Worm (Caenorhabditis elegans) whole organism, mixed stage, embryonic: ENCODE measurements around the gene K08D8.3.

ENCODE experiments used
- M03D4.4 ChIP-seq: sonication (generic microtip); optimal IDR thresholded peaks from 2 replicates; lab custom pipeline; 2017; ENCODE audit warnings: mild to moderate bottlenecking, missing genetic modification characterization, missing compliant biosample characterization
- bed-3 ChIP-seq: fragments of 200-800 bp; sonication (Bioruptor generic); optimal IDR thresholded peaks from 3 replicates; lab custom pipeline; 2018; ENCODE audit warnings: mild to moderate bottlenecking, missing genetic modification characterization, moderate library complexity, missing compliant biosample characterization
- blmp-1 ChIP-seq: fragments of 150-350 bp; optimal IDR thresholded peaks from 2 replicates; lab custom pipeline; 2014; ENCODE audit warnings: missing biosample characterization, missing genetic modification characterization
- ceh-39 ChIP-seq: fragments of 150-350 bp; optimal IDR thresholded peaks from 2 replicates; lab custom pipeline; 2014; ENCODE audit warnings: missing biosample characterization, missing genetic modification characterization
- ceh-43 ChIP-seq: fragments of 200-800 bp; sonication (Bioruptor generic); optimal IDR thresholded peaks from 2 replicates; lab custom pipeline; 2018; ENCODE audit warnings: mild to moderate bottlenecking, missing genetic modification characterization, moderate library complexity, missing compliant biosample characterization
- ceh-83 ChIP-seq: fragments of 200-800 bp; sonication (Bioruptor generic); optimal IDR thresholded peaks from 2 replicates; lab custom pipeline; 2018; ENCODE audit warnings: mild to moderate bottlenecking, missing genetic modification characterization, missing compliant biosample characterization
- ces-1 ChIP-seq: fragments of 150-350 bp; optimal IDR thresholded peaks from 2 replicates; lab custom pipeline; 2014; ENCODE audit warnings: missing biosample characterization, missing genetic modification reagents, missing genetic modification characterization
- cnd-1 ChIP-seq: fragments of 200-800 bp; sonication (Bioruptor generic); optimal IDR thresholded peaks from 2 replicates; lab custom pipeline; 2018; ENCODE audit warnings: mild to moderate bottlenecking, missing genetic modification characterization, missing compliant biosample characterization
- drap-1 ChIP-seq: fragments of 200-800 bp; sonication (Bioruptor generic); optimal IDR thresholded peaks from 3 replicates; lab custom pipeline; 2018; ENCODE audit warnings: mild to moderate bottlenecking, missing genetic modification characterization, missing compliant biosample characterization
- elt-1 ChIP-seq: sonication (generic microtip); optimal IDR thresholded peaks from 2 replicates; lab custom pipeline; 2017; ENCODE audit warnings: missing genetic modification characterization, mild to moderate bottlenecking, missing compliant biosample characterization, antibody characterized with exemption, moderate library complexity, borderline replicate concordance; ENCODE audit not compliant: insufficient read depth
- elt-3 ChIP-seq: fragments of 150-350 bp; optimal IDR thresholded peaks from 2 replicates; lab custom pipeline; 2014; ENCODE audit warnings: missing biosample characterization, missing genetic modification characterization
- flh-1 ChIP-seq: fragments of 200-800 bp; sonication (Bioruptor generic); optimal IDR thresholded peaks from 2 replicates; lab custom pipeline; 2018; ENCODE audit warnings: mild to moderate bottlenecking, missing genetic modification characterization, moderate library complexity, missing compliant biosample characterization
- ham-2 ChIP-seq: fragments of 200-800 bp; sonication (Bioruptor generic); optimal IDR thresholded peaks from 2 replicates; lab custom pipeline; 2018; ENCODE audit warnings: mild to moderate bottlenecking, missing genetic modification characterization, missing compliant biosample characterization
- hlh-1 ChIP-seq: fragments of 150-350 bp; optimal IDR thresholded peaks from 2 replicates; lab custom pipeline; 2014; ENCODE audit warnings: missing biosample characterization, missing genetic modification reagents, missing genetic modification characterization
- lin-13 ChIP-seq: fragments of 150-350 bp; optimal IDR thresholded peaks from 2 replicates; lab custom pipeline; 2014; ENCODE audit warnings: missing biosample characterization, missing genetic modification characterization
- lsy-2 ChIP-seq: fragments of 150-350 bp; optimal IDR thresholded peaks from 2 replicates; lab custom pipeline; 2014; ENCODE audit warnings: missing biosample characterization, missing genetic modification characterization
- mab-5 ChIP-seq: fragments of 150-350 bp; optimal IDR thresholded peaks from 2 replicates; lab custom pipeline; 2014; ENCODE audit warnings: missing biosample characterization, missing genetic modification characterization
- mep-1 ChIP-seq: fragments of 150-350 bp; optimal IDR thresholded peaks from 2 replicates; lab custom pipeline; 2017; ENCODE audit warnings: missing biosample characterization, missing genetic modification reagents, missing genetic modification characterization, inconsistent platforms
- mls-2 ChIP-seq: sonication (generic microtip); optimal IDR thresholded peaks from 2 replicates; lab custom pipeline; 2016; ENCODE audit warnings: mild to moderate bottlenecking, missing genetic modification characterization, moderate library complexity, missing compliant biosample characterization
- nhr-12 ChIP-seq: fragments of 150-350 bp; optimal IDR thresholded peaks from 2 replicates; lab custom pipeline; 2014; ENCODE audit warnings: missing biosample characterization, missing genetic modification characterization
- nhr-2 ChIP-seq: fragments of 150-350 bp; optimal IDR thresholded peaks from 2 replicates; lab custom pipeline; 2014; ENCODE audit warnings: missing biosample characterization, missing genetic modification characterization
- nhr-237 ChIP-seq: fragments of 150-350 bp; optimal IDR thresholded peaks from 2 replicates; lab custom pipeline; 2014; ENCODE audit warnings: missing biosample characterization, missing genetic modification characterization
- nhr-28 ChIP-seq: fragments of 150-350 bp; optimal IDR thresholded peaks from 2 replicates; lab custom pipeline; 2014; ENCODE audit warnings: missing biosample characterization, missing genetic modification characterization
- nhr-76 ChIP-seq: sonication (generic microtip); optimal IDR thresholded peaks from 2 replicates; lab custom pipeline; 2017; ENCODE audit warnings: missing biosample characterization, missing genetic modification characterization
- pha-4 ChIP-seq: fragments of 150-350 bp; optimal IDR thresholded peaks from 2 replicates; lab custom pipeline; 2018; ENCODE audit warnings: missing biosample characterization, missing genetic modification reagents, missing genetic modification characterization
- snpc-4 ChIP-seq: fragments of 150-350 bp; optimal IDR thresholded peaks from 2 replicates; lab custom pipeline; 2014; ENCODE audit warnings: missing biosample characterization, missing genetic modification characterization
- sptf-1 ChIP-seq: sonication (generic microtip); optimal IDR thresholded peaks from 2 replicates; lab custom pipeline; 2017; ENCODE audit warnings: mild to moderate bottlenecking, missing genetic modification characterization, moderate library complexity, missing compliant biosample characterization
- tbx-8 ChIP-seq: fragments of 200-800 bp; sonication (Bioruptor generic); optimal IDR thresholded peaks from 2 replicates; lab custom pipeline; 2018; ENCODE audit warnings: mild to moderate bottlenecking, missing genetic modification characterization, moderate library complexity, missing compliant biosample characterization
- unc-120 ChIP-seq: sonication (generic microtip); optimal IDR thresholded peaks from 2 replicates; lab custom pipeline; 2017; ENCODE audit warnings: missing genetic modification characterization, missing compliant biosample characterization; ENCODE audit not compliant: poor library complexity, severe bottlenecking
- unc-62 ChIP-seq: fragments of 150-350 bp; optimal IDR thresholded peaks from 2 replicates; lab custom pipeline; 2014; ENCODE audit warnings: missing biosample characterization, missing genetic modification reagents, missing genetic modification characterization
- zip-8 ChIP-seq: fragments of 150-350 bp; optimal IDR thresholded peaks from 2 replicates; lab custom pipeline; 2014; ENCODE audit warnings: missing biosample characterization, missing genetic modification characterization
- ztf-11 ChIP-seq: fragments of 150-350 bp; optimal IDR thresholded peaks from 2 replicates; lab custom pipeline; 2014; ENCODE audit warnings: missing biosample characterization, missing genetic modification characterization

Gene K08D8.3

DNA sequence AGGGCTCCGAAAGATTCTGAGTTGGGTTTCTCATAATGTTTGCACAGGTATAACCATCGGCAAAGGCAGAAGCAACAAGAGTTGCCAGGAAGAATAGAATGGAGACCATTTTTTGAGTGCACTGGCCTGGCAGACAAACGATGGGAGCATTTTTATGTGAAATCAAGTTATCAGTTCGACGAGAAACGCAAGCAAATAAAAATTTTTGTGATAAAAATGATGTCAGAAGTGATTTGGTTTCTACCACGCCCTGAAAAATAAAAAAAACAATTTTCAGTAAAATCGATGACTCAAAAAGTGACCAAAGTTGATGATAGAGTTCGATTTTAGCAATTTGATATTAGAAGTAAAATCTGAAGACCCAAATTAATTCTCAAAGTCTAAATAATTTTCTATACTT lies 3.4 kb upstream of the K08D8.3 start, which contains the start of gene K08D8.4:
K08D8.4 (minus strand) TSS at position 128 of the 400 bp plus-strand sequence.
- TF ChIP-seq elt-3 (tag; lab: Kevin White, UChicago) (no peak), drap-1 (GFP tag; lab: Kevin White, UChicago) (no peak), zip-8 (tag; lab: Kevin White, UChicago) (no peak), sptf-1 (no peak), elt-1 (tag; lab: Kevin White, UChicago) (no peak), ceh-43 (GFP tag; lab: Kevin White, UChicago) (no peak), mab-5 (tag; lab: Kevin White, UChicago) (no peak)
- TF ChIP-seq, all 35 proteins: peak for 0

DNA sequence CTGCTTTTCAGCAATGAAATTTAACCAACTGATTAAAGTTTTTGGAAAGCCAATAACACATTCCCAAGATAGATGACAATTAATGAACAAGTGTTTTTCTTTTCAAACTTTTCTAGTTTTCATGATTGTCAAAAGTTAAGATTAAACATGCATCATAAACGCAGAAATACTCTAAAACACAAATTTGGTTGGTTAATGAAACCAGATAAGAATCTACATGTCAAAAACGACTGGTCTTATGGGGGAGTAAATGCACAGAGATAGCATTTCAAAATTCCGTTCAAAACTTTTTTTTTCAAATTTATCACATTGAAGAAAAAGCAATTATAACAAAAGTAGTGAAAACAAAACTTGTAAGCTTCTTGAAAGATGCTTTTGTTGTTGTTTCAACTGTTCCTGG lies 2.8 kb downstream of the K08D8.3 start:
- no peak for TF ChIP-seq unc-62 (GFP tag; lab: Kevin White, UChicago)
- TF ChIP-seq ceh-43 (GFP tag; lab: Kevin White, UChicago): no peak
- TF ChIP-seq unc-120 (tag; lab: Kevin White, UChicago): no peak
- no peak for TF ChIP-seq nhr-76 (tag; lab: Kevin White, UChicago)
- no peak for TF ChIP-seq flh-1
- TF ChIP-seq elt-3 (tag; lab: Kevin White, UChicago): no peak
- TF ChIP-seq M03D4.4 (tag; lab: Kevin White, UChicago): no peak
- TF ChIP-seq ceh-39 (tag; lab: Kevin White, UChicago): no peak
- no peak for TF ChIP-seq lin-13 (tag; lab: Kevin White, UChicago)
- TF ChIP-seq blmp-1 (tag; lab: Kevin White, UChicago): no peak
- no peak for TF ChIP-seq snpc-4 (tag; lab: Kevin White, UChicago)
- TF ChIP-seq pha-4 (tag; lab: Kevin White, UChicago): no peak
- TF ChIP-seq mep-1 (tag; lab: Kevin White, UChicago): no peak
- no peak for TF ChIP-seq nhr-12 (tag; lab: Kevin White, UChicago)
- no peak for TF ChIP-seq lsy-2 (tag; lab: Kevin White, UChicago)
- TF ChIP-seq hlh-1 (tag; lab: Kevin White, UChicago): no peak
- no peak for TF ChIP-seq nhr-2 (tag; lab: Kevin White, UChicago)
- TF ChIP-seq sptf-1: no peak

DNA sequence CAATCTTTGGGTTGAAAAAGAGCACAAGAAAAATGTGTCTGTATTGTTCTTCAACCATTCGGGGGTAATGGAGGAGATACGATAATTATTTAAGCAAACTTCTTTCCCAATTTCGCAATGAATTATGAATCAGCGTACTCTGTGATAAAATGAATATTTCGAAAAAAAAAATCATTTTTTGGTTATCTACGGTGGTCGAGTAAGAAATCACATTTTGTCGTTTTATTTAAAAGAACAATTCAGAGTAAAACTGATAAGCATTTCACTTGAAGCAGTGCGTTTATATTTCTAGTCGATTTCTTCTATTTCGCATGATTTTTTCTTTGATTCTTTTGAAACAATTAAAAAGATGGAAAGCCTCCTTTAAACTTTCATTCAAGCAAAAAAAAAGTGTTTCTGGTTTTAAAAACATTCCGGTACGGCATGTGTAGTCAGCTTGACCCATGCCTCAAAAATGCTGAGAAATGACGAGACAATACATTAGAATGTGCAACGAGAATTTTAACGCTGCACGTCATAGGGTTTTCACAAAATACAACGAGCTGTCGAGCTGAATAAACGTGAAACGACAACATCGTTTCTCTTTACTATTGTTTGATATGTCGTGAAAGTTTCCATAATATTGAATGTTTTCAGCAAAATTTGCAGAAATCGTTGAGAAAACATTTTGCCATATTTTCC lies 3.9 kb downstream of the K08D8.3 start, which contains the start of gene K08D8.2:
K08D8.2 (plus strand) TSS at position 631 of the 681 bp plus-strand sequence.
- no peak for TF ChIP-seq nhr-2 (tag; lab: Kevin White, UChicago)

DNA sequence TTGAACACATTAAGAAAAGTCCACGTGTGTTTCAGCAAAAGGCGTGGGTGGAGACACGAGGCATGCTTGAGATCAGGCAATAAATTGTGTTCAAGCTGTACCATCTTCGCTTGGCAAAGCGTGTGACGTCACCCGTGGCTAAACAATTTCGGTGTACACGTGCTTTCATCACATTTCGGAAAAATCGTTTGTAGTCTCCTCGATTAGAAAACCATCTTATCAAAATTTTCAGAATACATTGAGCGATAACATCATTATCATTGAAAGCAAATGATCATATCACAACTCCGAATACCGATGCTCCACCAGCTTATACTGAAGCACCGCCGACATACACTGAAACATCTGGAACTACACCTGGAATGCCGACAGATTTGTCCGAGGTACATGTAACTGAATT lies 4.9 kb downstream of the K08D8.3 start:
- TF ChIP-seq ztf-11 (no peak), unc-62 (GFP tag; lab: Kevin White, UChicago) (no peak), bed-3 (GFP tag; lab: Kevin White, UChicago) (no peak), M03D4.4 (tag; lab: Kevin White, UChicago) (no peak), sptf-1 (no peak), ceh-43 (GFP tag; lab: Kevin White, UChicago) (no peak), nhr-237 (tag; lab: Kevin White, UChicago) (no peak), ham-2 (GFP tag; lab: Kevin White, UChicago) (no peak), elt-1 (tag; lab: Kevin White, UChicago) (no peak), ceh-83 (no peak), mep-1 (tag; lab: Kevin White, UChicago) (no peak), ces-1 (no peak)
- TF ChIP-seq, all 35 proteins: peak for 0

DNA sequence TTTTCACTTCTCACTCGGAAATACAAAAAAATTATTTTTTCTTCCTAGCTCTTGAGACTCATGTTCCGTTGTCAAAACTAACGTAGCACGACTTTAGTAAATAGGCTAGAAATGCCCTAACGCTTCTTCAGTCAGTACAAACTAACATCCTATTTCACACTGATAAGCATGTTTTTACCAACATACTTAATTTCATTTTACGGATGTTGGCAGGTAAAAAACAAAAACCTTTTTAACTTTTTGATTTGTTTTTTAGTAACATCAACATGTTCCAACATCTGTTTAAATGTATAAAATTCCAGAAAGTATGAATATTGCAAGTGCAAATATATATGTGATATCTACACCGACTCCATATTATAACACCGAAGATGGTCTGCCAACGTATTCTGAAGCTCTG lies 6.2 kb downstream of the K08D8.3 start, which contains the start of gene K08D8.10:
K08D8.10 (plus strand) TSS at position 301 of the 400 bp plus-strand sequence.
- TF ChIP-seq ces-1 (no peak), nhr-2 (tag; lab: Kevin White, UChicago) (no peak), nhr-237 (tag; lab: Kevin White, UChicago) (no peak), mls-2 (no peak), mep-1 (tag; lab: Kevin White, UChicago) (no peak), unc-120 (tag; lab: Kevin White, UChicago) (no peak), ztf-11 (no peak), zip-8 (tag; lab: Kevin White, UChicago) (no peak), sptf-1 (no peak), ceh-83 (no peak), cnd-1 (tag; lab: Kevin White, UChicago) (no peak), nhr-28 (tag; lab: Kevin White, UChicago) (no peak), tbx-8 (no peak), ceh-43 (GFP tag; lab: Kevin White, UChicago) (no peak), mab-5 (tag; lab: Kevin White, UChicago) (no peak)
